Worm (Caenorhabditis elegans) whole organism, mixed stage, embryonic: Measurements from ENCODE around the gene phy-4.

ENCODE experiments used
- M03D4.4 ChIP-seq: sonication (generic microtip); optimal IDR thresholded peaks from 2 replicates; lab custom pipeline; 2017; ENCODE audit warnings: mild to moderate bottlenecking, missing genetic modification characterization, missing compliant biosample characterization
- ceh-83 ChIP-seq: fragments of 200-800 bp; sonication (Bioruptor generic); optimal IDR thresholded peaks from 2 replicates; lab custom pipeline; 2018; ENCODE audit warnings: mild to moderate bottlenecking, missing genetic modification characterization, missing compliant biosample characterization
- ces-1 ChIP-seq: fragments of 150-350 bp; optimal IDR thresholded peaks from 2 replicates; lab custom pipeline; 2014; ENCODE audit warnings: missing biosample characterization, missing genetic modification reagents, missing genetic modification characterization
- drap-1 ChIP-seq: fragments of 200-800 bp; sonication (Bioruptor generic); optimal IDR thresholded peaks from 3 replicates; lab custom pipeline; 2018; ENCODE audit warnings: mild to moderate bottlenecking, missing genetic modification characterization, missing compliant biosample characterization
- elt-1 ChIP-seq: sonication (generic microtip); optimal IDR thresholded peaks from 2 replicates; lab custom pipeline; 2017; ENCODE audit warnings: missing genetic modification characterization, mild to moderate bottlenecking, missing compliant biosample characterization, antibody characterized with exemption, moderate library complexity, borderline replicate concordance; ENCODE audit not compliant: insufficient read depth
- ham-2 ChIP-seq: fragments of 200-800 bp; sonication (Bioruptor generic); optimal IDR thresholded peaks from 2 replicates; lab custom pipeline; 2018; ENCODE audit warnings: mild to moderate bottlenecking, missing genetic modification characterization, missing compliant biosample characterization
- hlh-1 ChIP-seq: fragments of 150-350 bp; optimal IDR thresholded peaks from 2 replicates; lab custom pipeline; 2014; ENCODE audit warnings: missing biosample characterization, missing genetic modification reagents, missing genetic modification characterization
- nhr-237 ChIP-seq: fragments of 150-350 bp; optimal IDR thresholded peaks from 2 replicates; lab custom pipeline; 2014; ENCODE audit warnings: missing biosample characterization, missing genetic modification characterization
- snpc-4 ChIP-seq: fragments of 150-350 bp; optimal IDR thresholded peaks from 2 replicates; lab custom pipeline; 2014; ENCODE audit warnings: missing biosample characterization, missing genetic modification characterization
- unc-62 ChIP-seq: fragments of 150-350 bp; optimal IDR thresholded peaks from 2 replicates; lab custom pipeline; 2014; ENCODE audit warnings: missing biosample characterization, missing genetic modification reagents, missing genetic modification characterization
- zip-8 ChIP-seq: fragments of 150-350 bp; optimal IDR thresholded peaks from 2 replicates; lab custom pipeline; 2014; ENCODE audit warnings: missing biosample characterization, missing genetic modification characterization

ce11 chrV:19467574-19467973 is 45.9 kb downstream of the phy-4 start, which contains the start of gene Y43F8B.23:
- TF ChIP-seq unc-62 (no peak), ham-2 (no peak), hlh-1 (tag; lab: Kevin White, UChicago) (no peak), M03D4.4 (tag; lab: Kevin White, UChicago) (no peak), zip-8 (tag; lab: Kevin White, UChicago) (no peak), elt-1 (no peak), drap-1 (GFP tag; lab: Kevin White, UChicago) (no peak), ceh-83 (GFP tag; lab: Kevin White, UChicago) (no peak), nhr-237 (no peak), snpc-4 (tag; lab: Kevin White, UChicago) (no peak), ces-1 (no peak)
